Worm (Caenorhabditis elegans): ENCODE measurements around the gene F40G9.5.
A peak's percentile ranks its signal among the peaks of the same experiment; 100 is the strongest.

F40G9.5 gene

DNA sequence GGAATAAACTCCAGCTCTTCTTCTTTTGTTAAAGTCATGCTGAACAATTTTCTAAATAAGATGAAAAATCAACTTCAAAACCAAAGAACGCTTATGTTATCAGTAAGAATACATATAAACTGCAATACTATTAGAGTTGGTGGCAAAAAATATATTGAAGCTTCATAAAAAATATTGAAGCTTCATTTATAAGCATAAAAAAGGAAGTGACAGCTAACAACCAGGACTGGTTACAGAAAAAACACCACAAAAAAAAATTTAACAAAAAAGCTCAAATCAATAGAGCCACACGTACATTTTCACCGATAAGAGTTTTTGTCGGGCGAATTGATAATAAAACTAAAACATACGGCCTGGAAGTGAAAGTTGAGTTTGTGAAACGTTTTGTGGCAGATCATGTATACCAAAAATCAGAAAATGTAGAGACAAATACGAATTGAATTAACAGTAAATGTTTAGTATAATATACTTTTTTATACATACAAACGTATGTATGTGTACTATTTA, 33.4 kb upstream of the F40G9.5 start, which contains the start of gene sqst-5 (continued):
- TF ChIP-seq lin-39 (tag; optimal IDR thresholded peaks at IDR 0.05), result no peak
- no peak for TF ChIP-seq nhr-42 (GFP tag; IDR thresholded peaks at IDR 0.05)
- peak; percentile 66 for TF ChIP-seq nhr-28 (tag; optimal IDR thresholded peaks at IDR 0.05)
- no peak for TF ChIP-seq ceh-62 (tag; optimal IDR thresholded peaks at IDR 0.05)
- TF ChIP-seq madf-5 (GFP tag; IDR thresholded peaks at IDR 0.05), result no peak
- no peak for TF ChIP-seq nhr-111 (GFP tag; optimal IDR thresholded peaks at IDR 0.05)
- peak; percentile 34; the same call in 1 of the 2 replicates for TF ChIP-seq dmd-6 (GFP tag; IDR thresholded peaks at IDR 0.05)

DNA sequence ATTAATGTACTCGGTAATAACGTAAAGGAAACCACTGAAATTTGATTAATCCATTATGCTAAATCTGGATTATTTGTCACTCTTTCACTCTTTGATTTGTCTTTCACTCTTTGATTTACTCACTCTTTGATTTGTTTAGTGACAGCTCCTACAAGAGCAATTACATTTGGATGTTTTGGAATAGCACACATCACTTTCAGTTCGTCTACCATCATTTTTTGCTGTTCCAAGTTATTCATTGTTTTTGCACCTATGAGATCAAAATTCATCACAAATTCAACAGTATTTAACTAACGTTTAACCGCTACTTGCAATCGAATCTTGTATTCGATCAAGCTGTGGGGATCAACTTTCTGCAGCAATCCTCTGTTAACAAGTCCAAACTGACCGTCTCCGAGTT, 31.9 kb upstream of the F40G9.5 start:
- TF ChIP-seq ceh-44 (GFP tag; IDR thresholded peaks at IDR 0.05) (no peak), unc-62 (GFP tag; optimal IDR thresholded peaks at IDR 0.05 in 1 of 2) (peak in 1 of 2 experiments; percentile 60), unc-62 (tag; optimal IDR thresholded peaks at IDR 0.05) (no peak)

DNA sequence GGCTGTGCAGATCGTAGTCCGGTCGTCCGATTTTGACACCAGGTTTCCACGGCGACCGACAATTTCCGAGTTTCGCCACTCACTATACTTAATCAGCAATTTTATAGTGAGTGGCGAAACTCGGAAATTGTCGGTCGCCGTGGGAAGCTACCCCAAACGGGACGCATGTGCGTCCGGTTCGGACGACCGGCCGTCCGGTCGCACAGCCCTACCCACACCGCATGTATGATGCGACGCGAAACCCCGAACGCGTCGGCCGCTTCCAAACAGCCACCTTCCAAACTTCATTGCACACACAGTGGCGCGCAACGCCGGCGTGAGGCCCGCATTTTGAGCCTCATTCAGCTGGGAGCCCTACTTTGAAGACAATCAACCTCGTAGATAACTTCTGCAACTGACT, 30.0 kb upstream of the F40G9.5 start:
- TF ChIP-seq vab-7 (GFP tag; IDR thresholded peaks at IDR 0.05) (no peak), set-16 (GFP tag; IDR thresholded peaks at IDR 0.05) (peak; percentile 81), nhr-76 (tag; optimal IDR thresholded peaks at IDR 0.05) (no peak)

DNA sequence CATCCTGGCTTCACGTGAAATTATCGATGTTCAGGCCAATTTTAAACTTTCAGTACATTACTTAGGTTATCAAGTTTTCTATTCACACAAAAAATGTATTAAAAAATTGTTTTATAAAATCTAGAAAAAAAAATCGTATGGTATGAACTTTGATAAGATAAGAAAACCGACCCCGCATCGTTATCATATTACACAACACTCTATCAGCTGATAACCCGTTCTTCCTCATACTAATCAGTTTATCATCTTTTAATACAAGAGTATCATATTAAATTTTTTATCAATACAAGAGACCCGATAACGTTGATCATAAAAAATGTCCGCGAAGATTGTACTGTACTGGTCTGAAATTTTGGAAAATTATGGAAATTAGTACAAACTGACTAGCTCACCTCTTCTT, 26.9 kb upstream of the F40G9.5 start:
- TF ChIP-seq cey-2 (tag; optimal IDR thresholded peaks at IDR 0.05; ENCODE audit: borderline replicate concordance, insufficient read depth) (peak; percentile 86), T26A8.4 (GFP tag; IDR thresholded peaks at IDR 0.05) (0 out of 2 replicates have a peak, but pooled peaks have one; percentile 19), Y5F2A.4 (GFP tag; optimal IDR thresholded peaks at IDR 0.05) (no peak), spr-3 (GFP tag; optimal IDR thresholded peaks at IDR 0.05) (no peak), nhr-6 (tag; optimal IDR thresholded peaks at IDR 0.05) (peak; percentile 83), vab-7 (GFP tag; IDR thresholded peaks at IDR 0.05) (no peak), mep-1 (tag; optimal IDR thresholded peaks at IDR 0.05) (no peak), snpc-4 (tag; optimal IDR thresholded peaks at IDR 0.05) (no peak), fkh-10 (GFP tag; optimal IDR thresholded peaks at IDR 0.05) (no peak), ZK337.2 (GFP tag; IDR thresholded peaks at IDR 0.05) (no peak), nhr-25 (tag; optimal IDR thresholded peaks at IDR 0.05; ENCODE audit: borderline replicate concordance, insufficient read depth) (no peak), zfp-3 (GFP tag; conservative IDR thresholded peaks at IDR 0.05) (no peak), ctbp-1 (GFP tag; IDR thresholded peaks at IDR 0.05) (no peak), ceh-32 (tag; optimal IDR thresholded peaks at IDR 0.05; ENCODE audit: poor library complexity) (no peak), lin-38 (GFP tag; IDR thresholded peaks at IDR 0.05) (no peak), dmd-9 (GFP tag; IDR thresholded peaks at IDR 0.05) (no peak), pqm-1 (tag; optimal IDR thresholded peaks at IDR 0.05) (peak; percentile 100), D1046.2 (GFP tag; IDR thresholded peaks at IDR 0.05) (no peak), daf-12 (tag; optimal IDR thresholded peaks at IDR 0.05) (no peak), daf-16 (GFP tag; optimal IDR thresholded peaks at IDR 0.05) (peak in 1 of 2 experiments; percentile 49), daf-16 (tag; optimal IDR thresholded peaks at IDR 0.05) (peak; percentile 86), tag-97 (GFP tag; IDR thresholded peaks at IDR 0.05) (no peak), set-16 (GFP tag; IDR thresholded peaks at IDR 0.05) (no peak), dmd-8 (GFP tag; IDR thresholded peaks at IDR 0.05) (no peak), zip-11 (GFP tag; IDR thresholded peaks at IDR 0.05) (no peak), nhr-48 (tag; optimal IDR thresholded peaks at IDR 0.05) (peak; percentile 1), gei-8 (GFP tag; optimal IDR thresholded peaks at IDR 0.05) (no peak), nhr-10 (tag; optimal IDR thresholded peaks at IDR 0.05) (no peak), unc-130 (GFP tag; optimal IDR thresholded peaks at IDR 0.05) (no peak), saeg-2 (GFP tag; IDR thresholded peaks at IDR 0.05) (no peak), ztf-11 (tag; optimal IDR thresholded peaks at IDR 0.05) (no peak), madf-9 (GFP tag; conservative IDR thresholded peaks at IDR 0.05) (no peak), nhr-11 (tag; optimal IDR thresholded peaks at IDR 0.05) (no peak), egl-27 (tag; optimal IDR thresholded peaks at IDR 0.05) (no peak), lir-3 (tag; optimal IDR thresholded peaks at IDR 0.05) (no peak), mxl-2 (GFP tag; conservative IDR thresholded peaks at IDR 0.05) (no peak)
